Worm (Caenorhabditis elegans) whole organism, midembryonic: ENCODE data around the gene F13E9.16.

Source experiments
- T22C8.4 ChIP-seq: fragments of 200-800 bp; sonication (Bioruptor generic); IDR thresholded peaks from 2 replicates; pipeline ENCODE4 v1.3.6; 2022; ENCODE audit warnings: missing genetic modification characterization, missing compliant biosample characterization
- flt-1 ChIP-seq: fragments of 200-800 bp; sonication (Bioruptor generic); IDR thresholded peaks from 2 replicates; pipeline ENCODE4 v1.3.6; 2022; ENCODE audit warnings: missing genetic modification characterization, missing compliant biosample characterization
- klf-2 ChIP-seq: fragments of 200-800 bp; sonication (Bioruptor generic); conservative IDR thresholded peaks from 2 replicates; pipeline ENCODE4 v1.3.6; 2022; ENCODE audit warnings: missing genetic modification reagents, missing genetic modification characterization, missing compliant biosample characterization
- med-1 ChIP-seq: sonication (generic microtip); optimal IDR thresholded peaks from 2 replicates; lab custom pipeline; 2017; ENCODE audit warnings: missing genetic modification characterization, mild to moderate bottlenecking, missing compliant biosample characterization, antibody characterized with exemption, missing genetic modification reagents; ENCODE audit not compliant: insufficient read depth
- ref-1 ChIP-seq: fragments of 200-800 bp; sonication (Bioruptor generic); conservative IDR thresholded peaks from 2 replicates; pipeline ENCODE4 v1.3.6; 2022; ENCODE audit warnings: missing genetic modification reagents, missing genetic modification characterization, missing compliant biosample characterization
- tab-1 ChIP-seq: fragments of 200-800 bp; sonication (Bioruptor generic); IDR thresholded peaks from 2 replicates; pipeline ENCODE4 v1.3.6; 2022; ENCODE audit warnings: missing genetic modification characterization, missing compliant biosample characterization

DNA sequence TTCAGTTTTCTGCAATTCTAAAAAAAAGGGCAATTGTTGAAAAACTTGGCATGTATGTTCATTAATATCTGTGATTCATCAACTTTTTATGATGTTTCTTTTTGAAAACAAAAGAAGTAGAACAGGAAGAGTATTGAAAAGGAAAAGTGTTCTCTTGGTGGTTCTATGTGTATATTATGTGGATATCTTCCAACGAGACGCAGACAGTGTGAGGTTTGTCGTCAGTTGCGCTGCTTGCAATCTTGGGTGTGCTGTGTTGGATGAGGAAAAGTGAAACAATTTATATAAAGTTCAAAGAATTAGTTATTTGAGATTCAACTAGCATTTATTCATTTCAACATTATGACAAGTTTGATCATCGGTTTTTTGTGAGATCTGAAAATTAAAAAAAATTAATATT lies 34.8 kb downstream of the F13E9.16 start:
- TF ChIP-seq klf-2 (GFP tag; lab: Robert Waterston, UW), result no peak
- TF ChIP-seq flt-1 (GFP tag; lab: Robert Waterston, UW), result no peak
- TF ChIP-seq ref-1 (GFP tag; lab: Robert Waterston, UW), result no peak
- TF ChIP-seq med-1, result no peak
- no peak for TF ChIP-seq tab-1 (GFP tag; lab: Robert Waterston, UW)
- no peak for TF ChIP-seq T22C8.4
